Fruit fly (Drosophila melanogaster) ovary, adult (tissue): ENCODE data around the gene Arpc1.

Source experiments
- CG17801 ChIP-seq: fragments of 200-800 bp; optimal IDR thresholded peaks from 2 replicates; lab custom pipeline; 2019; ENCODE audit warnings: missing biosample characterization, mild to moderate bottlenecking, missing genetic modification characterization, moderate library complexity; ENCODE audit not compliant: partially characterized antibody

Arpc1 gene

dm6 chr2L:13841508-13841907, 12.0 kb upstream of the Arpc1 start, which contains the start of gene CG33307:
TSS of gene CG33307 (minus strand) at chr2L:13841520.
- TF ChIP-seq CG17801 (GFP tag; lab: Kevin White, UChicago), result no peak

- peak; percentile 72 for TF ChIP-seq CG17801 (GFP tag; lab: Kevin White, UChicago)
Observed at dm6 chr2L:13839744-13840151, 10.2 kb upstream of the Arpc1 start.

dm6 chr2L:13838647-13839390, 9.3 kb upstream of the Arpc1 start:
- peak; percentile 78 for TF ChIP-seq CG17801 (GFP tag; lab: Kevin White, UChicago)

- no peak for TF ChIP-seq CG17801 (GFP tag; lab: Kevin White, UChicago)
Observed at dm6 chr2L:13837579-13837978, 8.0 kb upstream of the Arpc1 start.

- no peak for TF ChIP-seq CG17801 (GFP tag; lab: Kevin White, UChicago)
Observed at dm6 chr2L:13835959-13836358, 6.4 kb upstream of the Arpc1 start.

dm6 chr2L:13835002-13835910, 5.7 kb upstream of the Arpc1 start, which contains the start of the genes mRpS23 and CenG1A:
TSS of gene mRpS23 (minus strand) at chr2L:13835072.
TSS of gene CenG1A (plus strand) at chr2L:13835564.
- TF ChIP-seq CG17801 (GFP tag; lab: Kevin White, UChicago), result peak; percentile 100

dm6 chr2L:13833058-13833457, 3.5 kb upstream of the Arpc1 start, which contains the start of the genes GatC, PolG2 and Polr2C:
TSS of gene GatC (minus strand) at chr2L:13833105.
TSS of gene PolG2 (minus strand) at chr2L:13833105.
TSS of gene Polr2C (plus strand) at chr2L:13833337.
- TF ChIP-seq CG17801 (GFP tag; lab: Kevin White, UChicago), result no peak

dm6 chr2L:13827557-13827956, 2.0 kb downstream of the Arpc1 start, which contains the start of gene PolG1:
TSS of gene PolG1 (minus strand) at chr2L:13827772.
- no peak for TF ChIP-seq CG17801 (GFP tag; lab: Kevin White, UChicago)

- no peak for TF ChIP-seq CG17801 (GFP tag; lab: Kevin White, UChicago)
Observed at dm6 chr2L:13820948-13821347, 8.6 kb downstream of the Arpc1 start, which contains the start of gene b. TSS of gene b (plus strand) at chr2L:13821248.

- no peak for TF ChIP-seq CG17801 (GFP tag; lab: Kevin White, UChicago)
Observed at dm6 chr2L:13820176-13820575, 9.4 kb downstream of the Arpc1 start.

dm6 chr2L:13813604-13814178, 15.8 kb downstream of the Arpc1 start, which contains the start of gene Sos:
TSS of gene Sos (plus strand) at chr2L:13813816.
- TF ChIP-seq CG17801 (GFP tag; lab: Kevin White, UChicago), result no peak

dm6 chr2L:13813156-13813555, 16.4 kb downstream of the Arpc1 start, which contains the start of gene CG16888:
TSS of gene CG16888 (minus strand) at chr2L:13813256.
- TF ChIP-seq CG17801 (GFP tag; lab: Kevin White, UChicago), result no peak

dm6 chr2L:13811323-13811722, 18.2 kb downstream of the Arpc1 start, which contains the start of the genes Adat1 and CG16865:
TSS of gene Adat1 (minus strand) at chr2L:13811474.
TSS of gene CG16865 (plus strand) at chr2L:13811522.
- TF ChIP-seq CG17801 (GFP tag; lab: Kevin White, UChicago), result no peak

- no peak for TF ChIP-seq CG17801 (GFP tag; lab: Kevin White, UChicago)
Observed at dm6 chr2L:13807959-13808358, 21.6 kb downstream of the Arpc1 start.
